Worm (Caenorhabditis elegans) whole organism, young adult: ENCODE measurements around the gene ZK177.2.

Source experiments
- F37B4.10 ChIP-seq: fragments of 200-800 bp; sonication (Bioruptor generic); IDR thresholded peaks from 2 replicates; pipeline ENCODE4 v1.3.6; 2022; ENCODE audit warnings: missing genetic modification characterization, missing compliant biosample characterization
- ama-1 ChIP-seq, 3 experiments: fragments of 150-350 bp in 1 of 3; sonication (generic microtip) in 2 of 3; optimal IDR thresholded peaks; 2 replicates each; lab custom pipeline; 2014 to 2018; ENCODE audit warnings: missing biosample characterization in 2 of 3, missing genetic modification characterization in 2 of 3, missing genetic modification reagents in 2 of 3
- athp-1 ChIP-seq: sonication (generic microtip); optimal IDR thresholded peaks from 2 replicates; lab custom pipeline; 2017; ENCODE audit warnings: mild to moderate bottlenecking, missing genetic modification characterization, missing compliant biosample characterization
- efl-1 ChIP-seq: fragments of 150-350 bp; optimal IDR thresholded peaks from 2 replicates; lab custom pipeline; 2014; ENCODE audit warnings: missing biosample characterization, missing genetic modification reagents, missing genetic modification characterization
- egl-18 ChIP-seq: fragments of 200-800 bp; sonication (Bioruptor generic); IDR thresholded peaks from 2 replicates; pipeline ENCODE4 v1.3.6; 2022; ENCODE audit warnings: missing genetic modification reagents, missing genetic modification characterization, missing compliant biosample characterization
- lsl-1 ChIP-seq: fragments of 200-800 bp; sonication (Bioruptor generic); optimal IDR thresholded peaks from 2 replicates; lab custom pipeline; 2018; ENCODE audit warnings: mild to moderate bottlenecking, missing genetic modification characterization, moderate library complexity, missing compliant biosample characterization
- mes-4 ChIP-seq: sonication (generic microtip); optimal IDR thresholded peaks from 2 replicates; lab custom pipeline; 2016; ENCODE audit warnings: missing genotype, missing genetic modification characterization, missing compliant biosample characterization
- nfya-1 ChIP-seq: sonication (generic microtip); optimal IDR thresholded peaks from 2 replicates; lab custom pipeline; 2017; ENCODE audit warnings: antibody characterized with exemption, missing compliant biosample characterization, missing genetic modification characterization, borderline replicate concordance; ENCODE audit not compliant: insufficient read depth
- nhr-80 ChIP-seq: sonication (generic microtip); optimal IDR thresholded peaks from 2 replicates; lab custom pipeline; 2016; ENCODE audit warnings: missing genetic modification characterization, missing compliant biosample characterization
- pha-4 ChIP-seq: fragments of 150-350 bp; sonication (generic microtip); optimal IDR thresholded peaks from 2 replicates; lab custom pipeline; 2014; ENCODE audit warnings: missing biosample characterization, missing genetic modification reagents, missing genetic modification characterization
- snpc-4 ChIP-seq, 5 experiments: fragments of 150-350 bp in 1 of 5; sonication (generic microtip) in 4 of 5; optimal IDR thresholded peaks; 2 replicates each; lab custom pipeline; 2014 to 2018; ENCODE audit warnings: missing genetic modification characterization in 5 of 5, missing biosample characterization in 3 of 5, antibody characterized with exemption in 2 of 5, mild to moderate bottlenecking in 2 of 5, missing compliant biosample characterization in 2 of 5, missing genotype in 2 of 5, moderate library complexity in 2 of 5, missing genetic modification reagents in 1 of 5
- tbp1 ChIP-seq: fragments of 200-800 bp; sonication (Bioruptor generic); optimal IDR thresholded peaks from 2 replicates; lab custom pipeline; 2018; ENCODE audit warnings: mild to moderate bottlenecking, missing genetic modification characterization, missing compliant biosample characterization
- unc-130 ChIP-seq: sonication (generic microtip); optimal IDR thresholded peaks from 2 replicates; lab custom pipeline; 2016; ENCODE audit warnings: missing genetic modification reagents, missing genetic modification characterization, missing compliant biosample characterization

ce11 chrII:5553531-5553930 is 34.5 kb downstream of the ZK177.2 start:
- TF ChIP-seq lsl-1 (no peak), unc-130 (GFP tag; lab: Kevin White, UChicago) (no peak), ama-1 (optimal IDR thresholded peaks at IDR 0.05; lab: Kevin White, UChicago) (no peak), ama-1 (GFP tag; optimal IDR thresholded peaks at IDR 0.05; lab: Kevin White, UChicago) (no peak), efl-1 (GFP tag; lab: Kevin White, UChicago) (no peak), mes-4 (tag; lab: Kevin White, UChicago) (no peak), athp-1 (no peak), nhr-80 (peak; percentile 2), egl-18 (no peak), pha-4 (tag; lab: Kevin White, UChicago) (no peak), tbp1 (no peak), F37B4.10 (GFP tag; lab: Robert Waterston, UW) (no peak), nfya-1 (tag; lab: Kevin White, UChicago) (no peak), snpc-4 (GFP tag; optimal IDR thresholded peaks at IDR 0.05; lab: Kevin White, UChicago) (no peak), snpc-4 (tag; optimal IDR thresholded peaks at IDR 0.05; lab: Kevin White, UChicago) (no peak)
